Fruit fly (Drosophila melanogaster) whole organism, embryonic: ENCODE results near the gene RpL28.
A peak's percentile ranks its signal among the peaks of the same experiment; 100 is the strongest.

Source experiments
- CG11696 ChIP-seq: fragments of 200-800 bp; sonication (Bioruptor generic); IDR thresholded peaks from 2 replicates; pipeline ENCODE4 v1.3.6; 2022; ENCODE audit warnings: missing biosample characterization, missing genetic modification characterization
- CG14050 ChIP-seq: fragments of 200-800 bp; sonication (Bioruptor generic); IDR thresholded peaks from 3 replicates; pipeline ENCODE4 v1.3.6; 2022; ENCODE audit warnings: missing biosample characterization, missing genetic modification characterization
- CG30403 ChIP-seq: fragments of 200-800 bp; sonication (Bioruptor generic); optimal IDR thresholded peaks from 3 replicates; lab custom pipeline; 2016; ENCODE audit warnings: missing biosample characterization, missing genetic modification characterization
- CG3281 ChIP-seq: fragments of 200-800 bp; sonication (Bioruptor generic); optimal IDR thresholded peaks from 3 replicates; lab custom pipeline; 2017; ENCODE audit warnings: missing biosample characterization, mild to moderate bottlenecking, missing genetic modification characterization
- CG34422 ChIP-seq: fragments of 200-800 bp; sonication (Bioruptor generic); IDR thresholded peaks from 3 replicates; pipeline ENCODE4 v1.3.6; 2022; ENCODE audit warnings: missing biosample characterization, missing genetic modification characterization
- Chrac-16 ChIP-seq: fragments of 200-800 bp; sonication (Bioruptor generic); optimal IDR thresholded peaks from 3 replicates; lab custom pipeline; 2016; ENCODE audit warnings: missing biosample characterization, missing genetic modification characterization
- Dll ChIP-seq: fragments of 200-800 bp; sonication (Bioruptor generic); IDR thresholded peaks from 4 replicates; pipeline ENCODE4 v1.3.6; 2022; ENCODE audit warnings: missing biosample characterization, missing genetic modification characterization; ENCODE audit not compliant: partially characterized antibody
- HLHmδ ChIP-seq: fragments of 200-800 bp; sonication (Bioruptor generic); optimal IDR thresholded peaks from 2 replicates; lab custom pipeline; 2018; ENCODE audit warnings: missing biosample characterization, mild to moderate bottlenecking, missing genetic modification characterization, moderate library complexity
- Nf-YA ChIP-seq: fragments of 200-800 bp; sonication (Bioruptor generic); IDR thresholded peaks from 2 replicates; pipeline ENCODE4 v1.3.6; 2022; ENCODE audit warnings: missing biosample characterization, missing genetic modification characterization
- Oaz ChIP-seq: fragments of 200-800 bp; sonication (Bioruptor generic); IDR thresholded peaks from 2 replicates; pipeline ENCODE4 v1.3.6; 2022; ENCODE audit warnings: missing biosample characterization, missing genetic modification characterization
- danr ChIP-seq: fragments of 200-800 bp; sonication (Bioruptor generic); IDR thresholded peaks from 2 replicates; pipeline ENCODE4 v1.3.6; 2022; ENCODE audit warnings: missing biosample characterization, missing genetic modification characterization
- kay ChIP-seq: fragments of 200-800 bp; sonication (Bioruptor generic); optimal IDR thresholded peaks from 2 replicates; lab custom pipeline; 2016; ENCODE audit warnings: missing biosample characterization, missing genetic modification characterization
- usp ChIP-seq: fragments of >200 bp; optimal IDR thresholded peaks from 2 replicates; lab custom pipeline; 2017; ENCODE audit warnings: missing biosample characterization, missing genetic modification characterization

DNA sequence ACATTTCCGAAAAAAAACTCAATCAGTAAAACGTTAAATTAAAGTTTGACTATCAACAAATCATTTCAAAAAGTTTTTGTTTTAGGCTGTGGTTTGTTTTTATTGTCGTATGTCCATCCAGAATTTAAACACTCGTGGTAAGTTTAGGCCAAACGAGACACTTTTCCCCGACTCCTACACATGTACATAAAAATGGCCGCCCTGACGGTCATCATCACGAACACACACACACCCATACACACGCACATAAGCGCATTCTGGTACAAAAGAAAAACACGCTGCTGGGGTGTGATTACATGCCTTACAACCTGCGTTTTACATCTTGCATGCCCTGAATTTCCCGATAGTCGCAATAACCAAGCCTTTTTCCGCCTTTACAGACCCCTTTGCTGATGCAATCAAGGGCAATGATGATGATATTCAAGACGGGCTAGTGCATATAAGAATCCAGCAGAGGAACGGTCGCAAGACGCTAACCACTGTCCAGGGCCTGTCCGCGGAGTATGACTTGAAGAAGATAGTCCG, 692 bp upstream of the RpL28 start:
- TF ChIP-seq usp (GFP tag; lab: Kevin White, UChicago) (no peak), CG30403 (GFP tag; lab: Kevin White, UChicago) (no peak), CG3281 (no peak), Oaz (no peak), CG11696 (GFP tag; lab: Robert Waterston, UW) (no peak), kay (GFP tag; lab: Kevin White, UChicago) (no peak), Dll (GFP tag; lab: Robert Waterston, UW) (peak; percentile 59; the same call in 1 of the 4 replicates), HLHmδ (no peak), CG34422 (GFP tag; lab: Robert Waterston, UW) (no peak), Nf-YA (no peak), CG14050 (no peak), Chrac-16 (GFP tag; lab: Kevin White, UChicago) (no peak), danr (GFP tag; lab: Robert Waterston, UW) (no peak)
